Worm (Caenorhabditis elegans): Measurements from ENCODE around the gene moc-3.

Gene moc-3

ce11 chrIV:8126902-8127301 is 3.5 kb upstream of the moc-3 start, which contains the start of gene ceph-41:
Gene ceph-41 (plus strand): TSS chrIV:8127202.
- TF ChIP-seq ama-1 (optimal IDR thresholded peaks at IDR 0.05) (no peak), peb-1 (tag; optimal IDR thresholded peaks at IDR 0.05) (no peak), ZK546.5 (tag; optimal IDR thresholded peaks at IDR 0.05) (no peak), ceh-82 (tag; optimal IDR thresholded peaks at IDR 0.05) (no peak), nhr-23 (tag; optimal IDR thresholded peaks at IDR 0.05) (no peak), nhr-10 (tag; optimal IDR thresholded peaks at IDR 0.05) (no peak), ztf-4 (tag; optimal IDR thresholded peaks at IDR 0.05) (no peak), dmd-4 (tag; optimal IDR thresholded peaks at IDR 0.05) (no peak), ceh-16 (tag; optimal IDR thresholded peaks at IDR 0.05) (no peak), egl-27 (tag; optimal IDR thresholded peaks at IDR 0.05) (no peak), elt-3 (tag; optimal IDR thresholded peaks at IDR 0.05) (no peak), unc-62 (GFP tag; optimal IDR thresholded peaks at IDR 0.05) (no peak), nhr-237 (tag; optimal IDR thresholded peaks at IDR 0.05) (no peak), ztf-11 (tag; optimal IDR thresholded peaks at IDR 0.05) (no peak), nhr-6 (tag; optimal IDR thresholded peaks at IDR 0.05) (no peak), nhr-77 (tag; optimal IDR thresholded peaks at IDR 0.05) (no peak), R02D3.7 (tag; optimal IDR thresholded peaks at IDR 0.05) (no peak), snpc-4 (tag; optimal IDR thresholded peaks at IDR 0.05) (no peak)

- TF ChIP-seq ztf-1 (GFP tag; conservative IDR thresholded peaks at IDR 0.05) (no peak), ama-1 (optimal IDR thresholded peaks at IDR 0.05) (no peak), sem-4 (tag; optimal IDR thresholded peaks at IDR 0.05) (no peak), aly-2 (tag; optimal IDR thresholded peaks at IDR 0.05) (no peak), unc-55 (GFP tag; optimal IDR thresholded peaks at IDR 0.05) (no peak), crh-2 (tag; optimal IDR thresholded peaks at IDR 0.05) (no peak), nhr-10 (tag; optimal IDR thresholded peaks at IDR 0.05) (no peak)
These were observed 2.9 kb upstream of the moc-3 start for ce11 chrIV:8127430-8127829.

- no peak for TF ChIP-seq nhr-237 (tag; optimal IDR thresholded peaks at IDR 0.05)
- TF ChIP-seq nhr-25 (tag; optimal IDR thresholded peaks at IDR 0.05): peak; percentile 25
- no peak for TF ChIP-seq nhr-6 (tag; optimal IDR thresholded peaks at IDR 0.05)
- peak; percentile 36 for TF ChIP-seq gmeb-1 (tag; optimal IDR thresholded peaks at IDR 0.05)
- TF ChIP-seq lin-11 (tag; optimal IDR thresholded peaks at IDR 0.05): no peak
- peak; percentile 95 for TF ChIP-seq fos-1 (tag; optimal IDR thresholded peaks at IDR 0.05)
- no peak for TF ChIP-seq nhr-23 (tag; optimal IDR thresholded peaks at IDR 0.05)
- TF ChIP-seq mab-5 (tag; optimal IDR thresholded peaks at IDR 0.05): no peak
- TF ChIP-seq ztf-1 (GFP tag; conservative IDR thresholded peaks at IDR 0.05): no peak
- no peak for TF ChIP-seq Y55F3AM.14 (GFP tag; optimal IDR thresholded peaks at IDR 0.05)
- peak; percentile 63 for TF ChIP-seq sma-9 (GFP tag; optimal IDR thresholded peaks at IDR 0.05)
- no peak for TF ChIP-seq sma-9 (tag; optimal IDR thresholded peaks at IDR 0.05)
- TF ChIP-seq snpc-4 (tag; optimal IDR thresholded peaks at IDR 0.05): no peak
- TF ChIP-seq lsy-2 (tag; optimal IDR thresholded peaks at IDR 0.05): peak in 1 of 2 experiments; percentile 31
- no peak for TF ChIP-seq peb-1 (tag; optimal IDR thresholded peaks at IDR 0.05)
- peak; percentile 51 for TF ChIP-seq nhr-21 (tag; optimal IDR thresholded peaks at IDR 0.05)
- no peak for TF ChIP-seq ztf-11 (tag; optimal IDR thresholded peaks at IDR 0.05)
- TF ChIP-seq dmd-4 (tag; optimal IDR thresholded peaks at IDR 0.05): no peak
- TF ChIP-seq nhr-10 (tag; optimal IDR thresholded peaks at IDR 0.05): no peak
- no peak for TF ChIP-seq unc-55 (GFP tag; optimal IDR thresholded peaks at IDR 0.05)
- no peak for TF ChIP-seq unc-39 (tag; optimal IDR thresholded peaks at IDR 0.05)
- TF ChIP-seq nhr-11 (tag; optimal IDR thresholded peaks at IDR 0.05): no peak
- TF ChIP-seq ztf-4 (tag; optimal IDR thresholded peaks at IDR 0.05): peak; percentile 39
- no peak for TF ChIP-seq mdl-1 (tag; optimal IDR thresholded peaks at IDR 0.05)
- no peak for TF ChIP-seq ZK546.5 (tag; optimal IDR thresholded peaks at IDR 0.05)
- TF ChIP-seq F13H6.1 (tag; optimal IDR thresholded peaks at IDR 0.05): peak; percentile 34
- peak; percentile 61 for TF ChIP-seq crh-2 (tag; optimal IDR thresholded peaks at IDR 0.05)
- TF ChIP-seq alr-1 (tag; optimal IDR thresholded peaks at IDR 0.05): no peak
- TF ChIP-seq R02D3.7 (tag; optimal IDR thresholded peaks at IDR 0.05): no peak
- no peak for TF ChIP-seq aly-2 (tag; optimal IDR thresholded peaks at IDR 0.05)
- no peak for TF ChIP-seq sem-4 (tag; optimal IDR thresholded peaks at IDR 0.05)
- no peak for TF ChIP-seq zag-1 (tag; optimal IDR thresholded peaks at IDR 0.05)
- no peak for TF ChIP-seq mbf-1 (tag; optimal IDR thresholded peaks at IDR 0.05)
- no peak for TF ChIP-seq blmp-1 (tag; optimal IDR thresholded peaks at IDR 0.05; ENCODE audit: insufficient read depth)
- peak; percentile 14 for TF ChIP-seq lin-13 (GFP tag; optimal IDR thresholded peaks at IDR 0.05)
- TF ChIP-seq ama-1 (optimal IDR thresholded peaks at IDR 0.05): no peak
- no peak for TF ChIP-seq unc-62 (GFP tag; optimal IDR thresholded peaks at IDR 0.05)
- peak; percentile 24 for TF ChIP-seq C34F6.9 (tag; optimal IDR thresholded peaks at IDR 0.05)
- TF ChIP-seq egl-27 (tag; optimal IDR thresholded peaks at IDR 0.05): no peak
- no peak for TF ChIP-seq lin-39 (tag; optimal IDR thresholded peaks at IDR 0.05)
- no peak for TF ChIP-seq skn-1 (tag; optimal IDR thresholded peaks at IDR 0.05)
- no peak for TF ChIP-seq ceh-82 (tag; optimal IDR thresholded peaks at IDR 0.05)
- no peak for TF ChIP-seq elt-1 (tag; optimal IDR thresholded peaks at IDR 0.05)
- peak; percentile 3 for TF ChIP-seq sma-3 (GFP tag; optimal IDR thresholded peaks at IDR 0.05)
- TF ChIP-seq nhr-77 (tag; optimal IDR thresholded peaks at IDR 0.05): no peak
- TF ChIP-seq elt-3 (tag; optimal IDR thresholded peaks at IDR 0.05): no peak
- TF ChIP-seq ceh-16 (tag; optimal IDR thresholded peaks at IDR 0.05): no peak
- no peak for TF ChIP-seq nhr-12 (tag; optimal IDR thresholded peaks at IDR 0.05)
These were observed 3.2 kb downstream of the moc-3 start, which contains the start of gene sph-1 for ce11 chrIV:8133536-8133935. Gene sph-1 (minus strand): TSS chrIV:8133558.
